Fruit fly (Drosophila melanogaster) whole organism, pupa: Measurements from ENCODE around the gene fid.

Source experiments
- CG8301 ChIP-seq: fragments of 200-800 bp; sonication (Bioruptor generic); optimal IDR thresholded peaks from 2 replicates; lab custom pipeline; 2018; ENCODE audit warnings: missing biosample characterization, mild to moderate bottlenecking, missing genetic modification characterization
- Pif1A ChIP-seq: fragments of 200-800 bp; sonication (Bioruptor generic); optimal IDR thresholded peaks from 3 replicates; lab custom pipeline; 2016; ENCODE audit warnings: missing biosample characterization, missing genetic modification characterization

dm6 chr3R:25968915-25969314, 965 bp upstream of the fid start:
- TF ChIP-seq CG8301 (tag; lab: Kevin White, UChicago) (no peak), Pif1A (GFP tag; lab: Kevin White, UChicago) (no peak)
